ENCODE assay signal across 1 fruit fly cellular context in the genomic region with DNA sequence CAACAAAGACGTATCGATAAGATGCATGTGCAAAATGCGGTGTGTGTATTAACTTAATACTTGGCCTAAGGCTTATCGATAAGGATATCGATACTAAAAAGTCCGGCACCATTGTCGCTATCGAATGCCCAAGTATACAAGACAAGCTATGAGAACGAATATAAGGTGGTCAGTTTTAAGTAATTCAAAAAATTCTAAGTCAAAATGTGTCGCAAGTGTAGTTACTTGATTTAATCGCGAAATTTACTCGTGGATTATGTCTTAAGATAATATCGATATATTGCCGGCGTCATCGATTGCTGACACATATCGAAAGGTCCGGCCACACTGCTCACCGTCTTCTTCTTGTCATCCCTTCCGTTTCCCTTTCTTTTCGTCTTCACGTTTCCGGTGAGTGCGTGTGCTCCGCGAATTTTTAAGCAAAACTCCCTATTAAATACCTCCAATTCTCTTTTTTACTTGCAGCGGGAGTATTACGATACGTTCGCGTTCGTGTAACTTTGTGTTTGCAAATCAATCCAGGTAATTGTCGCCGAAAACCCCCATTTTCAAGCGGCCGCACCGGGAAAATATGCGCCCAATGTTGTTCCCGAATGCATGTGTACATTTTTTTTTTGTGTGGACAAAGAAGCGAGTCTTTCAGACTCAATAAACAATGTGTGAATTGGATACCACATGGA.
A peak's percentile ranks its signal among the peaks of the same experiment; 100 is the strongest.
TF ChIP-seq lines count a peak whose summit lies in the region.

A gene (plus strand): TSS at position 348 of the 680 bp plus-strand sequence.

TF ChIP-seq in whole organism, embryonic, 481 proteins besides CTCF, POLR2A, EP300 and RAD21 (continued from another document and continues in another):
- TF ChIP-seq Fer3 (tag; optimal IDR thresholded peaks at IDR 0.05; lab: Kevin White, UChicago) = peak; percentile 86
- peak; percentile 55 for TF ChIP-seq CG9932 (GFP tag; IDR thresholded peaks at IDR 0.05; lab: Robert Waterston, UW)
- peak; percentile 60; the same call in 1 of the 2 replicates for TF ChIP-seq CG17612 (GFP tag; IDR thresholded peaks at IDR 0.05; lab: Robert Waterston, UW)
- peak in 1 of 2 experiments; percentile 63 for TF ChIP-seq crp (GFP tag; optimal IDR thresholded peaks at IDR 0.05; lab: Kevin White, UChicago)
- no peak for TF ChIP-seq Poxn (GFP tag; IDR thresholded peaks at IDR 0.05; lab: Robert Waterston, UW)
- TF ChIP-seq disco-r (GFP tag; optimal IDR thresholded peaks at IDR 0.05; lab: Kevin White, UChicago) = peak; percentile 93
- peak; percentile 74 for TF ChIP-seq Six4 (GFP tag; optimal IDR thresholded peaks at IDR 0.05; lab: Kevin White, UChicago)
- TF ChIP-seq maf-S (GFP tag; optimal IDR thresholded peaks at IDR 0.05; lab: Kevin White, UChicago) = peak; percentile 74
- peak; percentile 74 for TF ChIP-seq CG5953 (GFP tag; IDR thresholded peaks at IDR 0.05; lab: Robert Waterston, UW)
- peak; percentile 68 for TF ChIP-seq zen (tag; optimal IDR thresholded peaks at IDR 0.05; lab: Kevin White, UChicago)
- peak in 1 of 3 experiments; percentile 48 for TF ChIP-seq Stat92E (GFP tag; optimal IDR thresholded peaks at IDR 0.05; lab: Kevin White, UChicago)
- TF ChIP-seq CG1603 (tag; optimal IDR thresholded peaks at IDR 0.05; lab: Kevin White, UChicago) = peak; percentile 82
- peak; percentile 90 for TF ChIP-seq shn (GFP tag; optimal IDR thresholded peaks at IDR 0.05; lab: Kevin White, UChicago)
- TF ChIP-seq gce (GFP tag; IDR thresholded peaks at IDR 0.05; lab: Robert Waterston, UW) = peak; percentile 87
- TF ChIP-seq fd3F (GFP tag; optimal IDR thresholded peaks at IDR 0.05; lab: Kevin White, UChicago) = peak; percentile 77
- TF ChIP-seq CG2120 (GFP tag; optimal IDR thresholded peaks at IDR 0.05; lab: Kevin White, UChicago) = peak; percentile 65
- TF ChIP-seq CG11247 (GFP tag; IDR thresholded peaks at IDR 0.05; lab: Robert Waterston, UW) = peak; percentile 69
- TF ChIP-seq CG33557 (GFP tag; optimal IDR thresholded peaks at IDR 0.05; lab: Kevin White, UChicago) = peak; percentile 86
- peak; percentile 94 for TF ChIP-seq CHES-1-like (GFP tag; optimal IDR thresholded peaks at IDR 0.05; lab: Kevin White, UChicago)
- no peak for TF ChIP-seq CG14050 (GFP tag; IDR thresholded peaks at IDR 0.05; lab: Robert Waterston, UW)
- peak; percentile 70 for TF ChIP-seq E2f1 (GFP tag; IDR thresholded peaks at IDR 0.05; lab: Robert Waterston, UW)
- peak; percentile 56 for TF ChIP-seq D (optimal IDR thresholded peaks at IDR 0.05; lab: Kevin White, UChicago)
- TF ChIP-seq D (GFP tag; optimal IDR thresholded peaks at IDR 0.05; lab: Kevin White, UChicago) = peak; percentile 90
- peak; percentile 67; the same call in 1 of the 2 replicates for TF ChIP-seq CG16779 (GFP tag; IDR thresholded peaks at IDR 0.05; lab: Robert Waterston, UW)
- no peak for TF ChIP-seq dan (GFP tag; IDR thresholded peaks at IDR 0.05; lab: Robert Waterston, UW)
- TF ChIP-seq CG8290 (GFP tag; optimal IDR thresholded peaks at IDR 0.05; lab: Kevin White, UChicago) = peak; percentile 75
- peak; percentile 86 to 95 for TF ChIP-seq CG8290 (tag; optimal IDR thresholded peaks at IDR 0.05; lab: Kevin White, UChicago)
- peak; percentile 78 for TF ChIP-seq CG11085 (GFP tag; IDR thresholded peaks at IDR 0.05; lab: Robert Waterston, UW)
- peak; percentile 95 for TF ChIP-seq CG18619 (GFP tag; optimal IDR thresholded peaks at IDR 0.05; lab: Kevin White, UChicago)
- TF ChIP-seq cas (GFP tag; IDR thresholded peaks at IDR 0.05; lab: Robert Waterston, UW) = no peak
- peak; percentile 80 for TF ChIP-seq Neu2 (GFP tag; optimal IDR thresholded peaks at IDR 0.05; lab: Kevin White, UChicago; ENCODE audit: borderline replicate concordance)
- peak; percentile 78 for TF ChIP-seq en (GFP tag; optimal IDR thresholded peaks at IDR 0.05; lab: Kevin White, UChicago)
- peak; percentile 68 for TF ChIP-seq oc (tag; optimal IDR thresholded peaks at IDR 0.05; lab: Kevin White, UChicago)
- no peak for TF ChIP-seq ro (GFP tag; IDR thresholded peaks at IDR 0.05; lab: Robert Waterston, UW)
- peak; percentile 76 for TF ChIP-seq sob (GFP tag; IDR thresholded peaks at IDR 0.05; lab: Robert Waterston, UW)
- TF ChIP-seq CG3726 (GFP tag; IDR thresholded peaks at IDR 0.05; lab: Robert Waterston, UW) = peak; percentile 66; the same call in 2 of the 3 replicates
- peak; percentile 89 for TF ChIP-seq CG1792 (GFP tag; optimal IDR thresholded peaks at IDR 0.05; lab: Kevin White, UChicago)
- peak; percentile 89 for TF ChIP-seq Hsf (GFP tag; optimal IDR thresholded peaks at IDR 0.05; lab: Kevin White, UChicago)
- TF ChIP-seq emc (GFP tag; optimal IDR thresholded peaks at IDR 0.05; lab: Kevin White, UChicago) = peak; percentile 84
- TF ChIP-seq crc (GFP tag; optimal IDR thresholded peaks at IDR 0.05; lab: Kevin White, UChicago) = peak; percentile 46
- TF ChIP-seq CG34376 (GFP tag; optimal IDR thresholded peaks at IDR 0.05; lab: Kevin White, UChicago) = peak; percentile 99
- peak; percentile 83 for TF ChIP-seq Atf3 (GFP tag; optimal IDR thresholded peaks at IDR 0.05; lab: Kevin White, UChicago)
- peak; percentile 70 for TF ChIP-seq Nf-YA (GFP tag; IDR thresholded peaks at IDR 0.05; lab: Robert Waterston, UW)
- TF ChIP-seq phol (tag; optimal IDR thresholded peaks at IDR 0.05; lab: Kevin White, UChicago) = peak; percentile 88
- TF ChIP-seq schlank (tag; optimal IDR thresholded peaks at IDR 0.05; lab: Kevin White, UChicago) = peak; percentile 91
- peak; percentile 54 for TF ChIP-seq dati (GFP tag; IDR thresholded peaks at IDR 0.05; lab: Robert Waterston, UW)
- peak; percentile 95 for TF ChIP-seq CG15011 (GFP tag; optimal IDR thresholded peaks at IDR 0.05; lab: Kevin White, UChicago)
- peak; percentile 73 for TF ChIP-seq CG11695 (GFP tag; IDR thresholded peaks at IDR 0.05; lab: Robert Waterston, UW)
- TF ChIP-seq pfk (GFP tag; optimal IDR thresholded peaks at IDR 0.05; lab: Kevin White, UChicago) = peak; percentile 81
- TF ChIP-seq sima (GFP tag; optimal IDR thresholded peaks at IDR 0.05; lab: Kevin White, UChicago) = peak; percentile 84
- TF ChIP-seq croc (GFP tag; conservative IDR thresholded peaks at IDR 0.05; lab: Robert Waterston, UW) = peak; percentile 60; the same call in 2 of the 3 replicates
- peak; percentile 90 for TF ChIP-seq CG11456 (GFP tag; IDR thresholded peaks at IDR 0.05; lab: Robert Waterston, UW)
- peak; percentile 83 for TF ChIP-seq p53 (GFP tag; optimal IDR thresholded peaks at IDR 0.05; lab: Kevin White, UChicago)
- TF ChIP-seq lilli (GFP tag; optimal IDR thresholded peaks at IDR 0.05; lab: Kevin White, UChicago) = peak; percentile 28
- TF ChIP-seq CG10267 (tag; optimal IDR thresholded peaks at IDR 0.05; lab: Kevin White, UChicago) = peak; percentile 84
- peak; percentile 71 for TF ChIP-seq ap (GFP tag; IDR thresholded peaks at IDR 0.05; lab: Robert Waterston, UW)
- TF ChIP-seq sna (GFP tag; IDR thresholded peaks at IDR 0.05; lab: Robert Waterston, UW; ENCODE audit: partially characterized antibody) = peak; percentile 90
- peak; percentile 70 for TF ChIP-seq run (tag; optimal IDR thresholded peaks at IDR 0.05; lab: Kevin White, UChicago)
- TF ChIP-seq zfh2 (GFP tag; optimal IDR thresholded peaks at IDR 0.05; lab: Kevin White, UChicago) = peak; percentile 79
- TF ChIP-seq Drgx (GFP tag; IDR thresholded peaks at IDR 0.05; lab: Robert Waterston, UW) = peak; percentile 34; the same call in 1 of the 2 replicates
- TF ChIP-seq CG10565 (GFP tag; optimal IDR thresholded peaks at IDR 0.05; lab: Kevin White, UChicago) = peak; percentile 29
- TF ChIP-seq chm (GFP tag; IDR thresholded peaks at IDR 0.05; lab: Robert Waterston, UW) = peak; percentile 90
- peak; percentile 56; the same call in 1 of the 2 replicates for TF ChIP-seq gsb (GFP tag; IDR thresholded peaks at IDR 0.05; lab: Robert Waterston, UW)
- peak; percentile 57; the same call in 1 of the 3 replicates for TF ChIP-seq CG7357 (GFP tag; IDR thresholded peaks at IDR 0.05; lab: Robert Waterston, UW)
- peak; percentile 38; the same call in 2 of the 3 replicates for TF ChIP-seq tgo (GFP tag; IDR thresholded peaks at IDR 0.05; lab: Robert Waterston, UW)
- TF ChIP-seq fu2 (GFP tag; optimal IDR thresholded peaks at IDR 0.05; lab: Kevin White, UChicago) = peak; percentile 82
- peak; percentile 89 for TF ChIP-seq CG17328 (GFP tag; IDR thresholded peaks at IDR 0.05; lab: Robert Waterston, UW)
- TF ChIP-seq CG31365 (tag; optimal IDR thresholded peaks at IDR 0.05; lab: Kevin White, UChicago) = peak; percentile 81
- TF ChIP-seq dpn (GFP tag; optimal IDR thresholded peaks at IDR 0.05; lab: Kevin White, UChicago) = peak; percentile 58 to 79
- TF ChIP-seq kah (GFP tag; optimal IDR thresholded peaks at IDR 0.05; lab: Kevin White, UChicago) = peak; percentile 89
- peak; percentile 29; the same call in 1 of the 2 replicates for TF ChIP-seq CG8765 (GFP tag; IDR thresholded peaks at IDR 0.05; lab: Robert Waterston, UW)
- peak; percentile 94 for TF ChIP-seq CG3281 (GFP tag; optimal IDR thresholded peaks at IDR 0.05; lab: Kevin White, UChicago)
- peak; percentile 97 for TF ChIP-seq caup (GFP tag; optimal IDR thresholded peaks at IDR 0.05; lab: Kevin White, UChicago; ENCODE audit: severe bottlenecking)
- peak; percentile 96 for TF ChIP-seq lab (GFP tag; optimal IDR thresholded peaks at IDR 0.05; lab: Kevin White, UChicago)
- TF ChIP-seq B-H2 (GFP tag; optimal IDR thresholded peaks at IDR 0.05; lab: Kevin White, UChicago) = peak; percentile 88
- peak; percentile 88 for TF ChIP-seq sr (GFP tag; IDR thresholded peaks at IDR 0.05; lab: Robert Waterston, UW)
- peak; percentile 92 for TF ChIP-seq CG10209 (GFP tag; optimal IDR thresholded peaks at IDR 0.05; lab: Kevin White, UChicago)
- TF ChIP-seq br (optimal IDR thresholded peaks at IDR 0.05; lab: Kevin White, UChicago) = no peak
- peak; percentile 96 for TF ChIP-seq CG12659 (GFP tag; optimal IDR thresholded peaks at IDR 0.05; lab: Kevin White, UChicago)
- TF ChIP-seq CrebB (tag; optimal IDR thresholded peaks at IDR 0.05; lab: Kevin White, UChicago) = peak; percentile 94
- peak; percentile 46; the same call in 1 of the 2 replicates for TF ChIP-seq dimm (GFP tag; IDR thresholded peaks at IDR 0.05; lab: Robert Waterston, UW)
- TF ChIP-seq CG15479 (GFP tag; optimal IDR thresholded peaks at IDR 0.05; lab: Kevin White, UChicago) = peak; percentile 53
- TF ChIP-seq vfl (GFP tag; optimal IDR thresholded peaks at IDR 0.05; lab: Kevin White, UChicago) = no peak
- TF ChIP-seq CG9609 (GFP tag; optimal IDR thresholded peaks at IDR 0.05; lab: Kevin White, UChicago) = peak; percentile 90
- TF ChIP-seq CG12155 (GFP tag; optimal IDR thresholded peaks at IDR 0.05; lab: Kevin White, UChicago) = peak; percentile 62
- TF ChIP-seq Hey (tag; optimal IDR thresholded peaks at IDR 0.05; lab: Kevin White, UChicago) = peak; percentile 91
- TF ChIP-seq CG12744 (GFP tag; optimal IDR thresholded peaks at IDR 0.05; lab: Kevin White, UChicago) = peak; percentile 67
- peak; percentile 97 for TF ChIP-seq Lhr (GFP tag; optimal IDR thresholded peaks at IDR 0.05; lab: Kevin White, UChicago)
- TF ChIP-seq nom (GFP tag; optimal IDR thresholded peaks at IDR 0.05; lab: Kevin White, UChicago) = peak; percentile 96
- peak; percentile 86 for TF ChIP-seq CG3407 (GFP tag; optimal IDR thresholded peaks at IDR 0.05; lab: Kevin White, UChicago)
- peak; percentile 92 for TF ChIP-seq CG11398 (GFP tag; optimal IDR thresholded peaks at IDR 0.05; lab: Kevin White, UChicago)
- peak; percentile 78 for TF ChIP-seq Optix (GFP tag; IDR thresholded peaks at IDR 0.05; lab: Robert Waterston, UW)
- TF ChIP-seq pnt (GFP tag; optimal IDR thresholded peaks at IDR 0.05; lab: Kevin White, UChicago) = no peak
- TF ChIP-seq Pdp1 (GFP tag; optimal IDR thresholded peaks at IDR 0.05; lab: Kevin White, UChicago) = peak; percentile 48 to 79
- TF ChIP-seq trh (GFP tag; optimal IDR thresholded peaks at IDR 0.05; lab: Kevin White, UChicago) = peak; percentile 81
- TF ChIP-seq jing (GFP tag; optimal IDR thresholded peaks at IDR 0.05; lab: Kevin White, UChicago) = peak; percentile 47
- TF ChIP-seq CG14441 (GFP tag; IDR thresholded peaks at IDR 0.05; lab: Robert Waterston, UW) = peak; percentile 56; the same call in 1 of the 2 replicates
- peak; percentile 84 for TF ChIP-seq Dref (GFP tag; IDR thresholded peaks at IDR 0.05; lab: Robert Waterston, UW)
- TF ChIP-seq slou (GFP tag; optimal IDR thresholded peaks at IDR 0.05; lab: Kevin White, UChicago) = peak; percentile 78
- no peak for TF ChIP-seq hth (optimal IDR thresholded peaks at IDR 0.05; lab: Kevin White, UChicago)
- TF ChIP-seq bcd (GFP tag; optimal IDR thresholded peaks at IDR 0.05; lab: Kevin White, UChicago) = peak; percentile 95
- TF ChIP-seq Dfd (GFP tag; optimal IDR thresholded peaks at IDR 0.05; lab: Kevin White, UChicago) = no peak
- peak; percentile 96 for TF ChIP-seq ci (GFP tag; IDR thresholded peaks at IDR 0.05; lab: Robert Waterston, UW)
- peak; percentile 62 for TF ChIP-seq tio (GFP tag; optimal IDR thresholded peaks at IDR 0.05; lab: Kevin White, UChicago)
- TF ChIP-seq fd102C (GFP tag; optimal IDR thresholded peaks at IDR 0.05; lab: Kevin White, UChicago) = peak; percentile 79
- no peak for TF ChIP-seq aop (GFP tag; IDR thresholded peaks at IDR 0.05; lab: Robert Waterston, UW)
- peak; percentile 75 for TF ChIP-seq slbo (GFP tag; IDR thresholded peaks at IDR 0.05; lab: Robert Waterston, UW)
- TF ChIP-seq tx (GFP tag; optimal IDR thresholded peaks at IDR 0.05; lab: Kevin White, UChicago) = peak; percentile 76
- peak in 1 of 2 experiments; percentile 83 for TF ChIP-seq insv (GFP tag; optimal IDR thresholded peaks at IDR 0.05; lab: Kevin White, UChicago)
- TF ChIP-seq inv (GFP tag; IDR thresholded peaks at IDR 0.05; lab: Robert Waterston, UW; ENCODE audit: partially characterized antibody) = peak; percentile 95
- no peak for TF ChIP-seq Lim3 (GFP tag; IDR thresholded peaks at IDR 0.05; lab: Robert Waterston, UW)
- peak; percentile 63 to 89 for TF ChIP-seq chif (GFP tag; optimal IDR thresholded peaks at IDR 0.05; lab: Kevin White, UChicago)
- TF ChIP-seq Scr (GFP tag; IDR thresholded peaks at IDR 0.05; lab: Robert Waterston, UW; ENCODE audit: partially characterized antibody) = peak; percentile 97
- peak; percentile 93 for TF ChIP-seq ac (GFP tag; optimal IDR thresholded peaks at IDR 0.05; lab: Kevin White, UChicago)
- TF ChIP-seq CG13894 (tag; optimal IDR thresholded peaks at IDR 0.05; lab: Kevin White, UChicago) = peak; percentile 77
- no peak for TF ChIP-seq CG15073 (GFP tag; optimal IDR thresholded peaks at IDR 0.05; lab: Kevin White, UChicago)
- TF ChIP-seq gfzf (GFP tag; optimal IDR thresholded peaks at IDR 0.05; lab: Kevin White, UChicago) = peak; percentile 62
- TF ChIP-seq CG30403 (GFP tag; optimal IDR thresholded peaks at IDR 0.05; lab: Kevin White, UChicago) = peak; percentile 75
- peak; percentile 83 for TF ChIP-seq CG10654 (GFP tag; optimal IDR thresholded peaks at IDR 0.05; lab: Kevin White, UChicago)
- TF ChIP-seq Camta (GFP tag; optimal IDR thresholded peaks at IDR 0.05; lab: Kevin White, UChicago) = peak; percentile 73
- TF ChIP-seq az2 (GFP tag; optimal IDR thresholded peaks at IDR 0.05; lab: Kevin White, UChicago) = peak; percentile 67
